Worm (Caenorhabditis elegans): ENCODE measurements around the gene tyra-3.

- TF ChIP-seq fos-1 (tag; optimal IDR thresholded peaks at IDR 0.05) (no peak), ceh-63 (GFP tag; optimal IDR thresholded peaks at IDR 0.05) (no peak), unc-62 (GFP tag; optimal IDR thresholded peaks at IDR 0.05) (no peak), alr-1 (tag; optimal IDR thresholded peaks at IDR 0.05; ENCODE audit: borderline replicate concordance) (no peak), ztf-4 (tag; optimal IDR thresholded peaks at IDR 0.05) (no peak), nhr-237 (tag; optimal IDR thresholded peaks at IDR 0.05) (no peak), rnt-1 (tag; optimal IDR thresholded peaks at IDR 0.05) (no peak), dpl-1 (GFP tag; optimal IDR thresholded peaks at IDR 0.05) (no peak), hlh-17 (GFP tag; optimal IDR thresholded peaks at IDR 0.05; ENCODE audit: borderline replicate concordance) (no peak), egl-27 (tag; optimal IDR thresholded peaks at IDR 0.05) (no peak), elt-3 (tag; optimal IDR thresholded peaks at IDR 0.05) (no peak)
Observed at ce11 chrX:4902376-4902775, 45.5 kb upstream of the tyra-3 start.
